Worm (Caenorhabditis elegans): Measurements from ENCODE around the gene dmsr-16.

Gene dmsr-16

ce11 chrV:6819812-6820211, 10.9 kb upstream of the dmsr-16 start, which contains the start of gene dmsr-13:
TSS of gene dmsr-13 (minus strand) at chrV:6819912.
- TF ChIP-seq ceh-39 (tag; optimal IDR thresholded peaks at IDR 0.05), result no peak
- TF ChIP-seq bed-3 (GFP tag; optimal IDR thresholded peaks at IDR 0.05), result no peak
- TF ChIP-seq nhr-12 (tag; optimal IDR thresholded peaks at IDR 0.05), result no peak
- TF ChIP-seq zip-8 (tag; optimal IDR thresholded peaks at IDR 0.05), result no peak
- TF ChIP-seq ceh-43 (GFP tag; optimal IDR thresholded peaks at IDR 0.05), result no peak
- TF ChIP-seq unc-62 (GFP tag; optimal IDR thresholded peaks at IDR 0.05), result no peak
- TF ChIP-seq lin-13 (tag; optimal IDR thresholded peaks at IDR 0.05), result no peak
- no peak for TF ChIP-seq nhr-2 (tag; optimal IDR thresholded peaks at IDR 0.05)
- no peak for TF ChIP-seq mab-5 (tag; optimal IDR thresholded peaks at IDR 0.05)
- TF ChIP-seq M03D4.4 (tag; optimal IDR thresholded peaks at IDR 0.05), result no peak
- no peak for TF ChIP-seq ces-1 (GFP tag; optimal IDR thresholded peaks at IDR 0.05)
- TF ChIP-seq ham-2 (GFP tag; optimal IDR thresholded peaks at IDR 0.05), result no peak
- TF ChIP-seq lsy-2 (tag; optimal IDR thresholded peaks at IDR 0.05), result no peak
- TF ChIP-seq ztf-11 (tag; optimal IDR thresholded peaks at IDR 0.05), result no peak
- TF ChIP-seq drap-1 (GFP tag; optimal IDR thresholded peaks at IDR 0.05), result no peak

ce11 chrV:6817184-6817583, 8.3 kb upstream of the dmsr-16 start, which contains the start of gene dmsr-14:
TSS of gene dmsr-14 (minus strand) at chrV:6817284.
- no peak for TF ChIP-seq snpc-4 (tag; optimal IDR thresholded peaks at IDR 0.05)
- no peak for TF ChIP-seq lin-13 (tag; optimal IDR thresholded peaks at IDR 0.05)

- TF ChIP-seq pha-4 (tag; optimal IDR thresholded peaks at IDR 0.05), result no peak
- TF ChIP-seq bed-3 (GFP tag; optimal IDR thresholded peaks at IDR 0.05), result no peak
- TF ChIP-seq unc-62 (GFP tag; optimal IDR thresholded peaks at IDR 0.05), result no peak
- TF ChIP-seq mep-1 (tag; optimal IDR thresholded peaks at IDR 0.05), result no peak
- TF ChIP-seq snpc-4 (tag; optimal IDR thresholded peaks at IDR 0.05), result no peak
- TF ChIP-seq zip-8 (tag; optimal IDR thresholded peaks at IDR 0.05), result no peak
- TF ChIP-seq elt-3 (tag; optimal IDR thresholded peaks at IDR 0.05), result no peak
- no peak for TF ChIP-seq unc-120 (tag; optimal IDR thresholded peaks at IDR 0.05; ENCODE audit: poor library complexity, severe bottlenecking)
- TF ChIP-seq nhr-2 (tag; optimal IDR thresholded peaks at IDR 0.05), result no peak
- TF ChIP-seq nhr-12 (tag; optimal IDR thresholded peaks at IDR 0.05), result no peak
- no peak for TF ChIP-seq mls-2 (tag; optimal IDR thresholded peaks at IDR 0.05)
- TF ChIP-seq sem-2 (GFP tag; optimal IDR thresholded peaks at IDR 0.05), result no peak
- TF ChIP-seq tbx-8 (GFP tag; optimal IDR thresholded peaks at IDR 0.05), result no peak
- TF ChIP-seq sptf-1 (tag; optimal IDR thresholded peaks at IDR 0.05), result no peak
- TF ChIP-seq drap-1 (GFP tag; optimal IDR thresholded peaks at IDR 0.05), result no peak
- no peak for TF ChIP-seq nhr-76 (tag; optimal IDR thresholded peaks at IDR 0.05)
- TF ChIP-seq elt-1 (tag; optimal IDR thresholded peaks at IDR 0.05; ENCODE audit: borderline replicate concordance, insufficient read depth), result no peak
Observed at ce11 chrV:6813862-6814261, 5.0 kb upstream of the dmsr-16 start.

ce11 chrV:6811863-6812262, 3.0 kb upstream of the dmsr-16 start:
- TF ChIP-seq ztf-11 (tag; optimal IDR thresholded peaks at IDR 0.05), result no peak

- no peak for TF ChIP-seq blmp-1 (tag; optimal IDR thresholded peaks at IDR 0.05)
- no peak for TF ChIP-seq flh-1 (GFP tag; optimal IDR thresholded peaks at IDR 0.05)
- TF ChIP-seq bed-3 (GFP tag; optimal IDR thresholded peaks at IDR 0.05), result no peak
- no peak for TF ChIP-seq nhr-12 (tag; optimal IDR thresholded peaks at IDR 0.05)
- TF ChIP-seq mep-1 (tag; optimal IDR thresholded peaks at IDR 0.05), result no peak
Observed at ce11 chrV:6810091-6810490, 1.2 kb upstream of the dmsr-16 start.

- TF ChIP-seq unc-62 (GFP tag; optimal IDR thresholded peaks at IDR 0.05) (no peak), cnd-1 (tag; optimal IDR thresholded peaks at IDR 0.05) (no peak), zip-8 (tag; optimal IDR thresholded peaks at IDR 0.05) (no peak), nhr-12 (tag; optimal IDR thresholded peaks at IDR 0.05) (no peak), ztf-11 (tag; optimal IDR thresholded peaks at IDR 0.05) (no peak), nhr-237 (tag; optimal IDR thresholded peaks at IDR 0.05) (no peak)
Observed at ce11 chrV:6806340-6806739, 2.5 kb downstream of the dmsr-16 start, which contains the start of gene dmsr-12. TSS of gene dmsr-12 (minus strand) at chrV:6806440.
